Worm (Caenorhabditis elegans) whole organism, L4/young adult: ENCODE measurements around the gene sel-8.
A peak's percentile ranks its signal among the peaks of the same experiment; 100 is the strongest.

Experiments
- dao-5 ChIP-seq: sonication (generic microtip); optimal IDR thresholded peaks from 2 replicates; lab custom pipeline; 2016; ENCODE audit warnings: missing genotype, missing genetic modification characterization, moderate library complexity, missing compliant biosample characterization
- him-1 ChIP-seq: sonication (generic microtip); optimal IDR thresholded peaks from 2 replicates; lab custom pipeline; 2016; ENCODE audit warnings: missing genotype, missing genetic modification reagents, missing genetic modification characterization, missing compliant biosample characterization

DNA sequence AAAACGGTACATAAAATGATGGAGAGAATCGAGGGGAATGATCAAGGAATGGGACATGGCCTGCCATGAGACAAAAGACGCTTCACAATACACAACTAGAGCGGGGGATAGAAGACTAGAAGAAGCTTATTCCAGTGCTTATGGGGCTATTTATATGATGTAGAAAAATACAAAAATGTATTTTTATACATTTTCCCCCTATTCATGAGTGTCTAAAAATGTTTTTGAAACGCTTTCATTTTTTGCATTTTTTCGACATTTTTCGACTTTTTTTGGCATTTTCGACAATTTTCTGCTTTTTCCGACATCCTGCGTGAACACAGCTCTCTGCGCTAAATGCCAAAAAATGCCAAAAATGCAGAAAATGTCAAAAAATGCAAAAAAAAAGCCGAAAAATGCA lies 14.6 kb downstream of the sel-8 start:
- TF ChIP-seq dao-5 (tag; lab: Kevin White, UChicago) = no peak
- TF ChIP-seq him-1 (tag; lab: Kevin White, UChicago) = peak; percentile 8
